Fruit fly (Drosophila melanogaster) whole organism, embryonic: ENCODE measurements around the gene CG18662.

Source experiments
- Atf-2 ChIP-seq: fragments of 200-800 bp; sonication (Bioruptor generic); optimal IDR thresholded peaks from 2 replicates; lab custom pipeline; 2016; ENCODE audit warnings: missing biosample characterization, missing genetic modification characterization
- Atf6 ChIP-seq: fragments of 200-800 bp; sonication (Bioruptor generic); IDR thresholded peaks from 2 replicates; pipeline ENCODE4 v1.3.6; 2022; ENCODE audit warnings: missing biosample characterization, missing genetic modification characterization
- Awh ChIP-seq: fragments of 200-800 bp; sonication (Bioruptor generic); IDR thresholded peaks from 2 replicates; pipeline ENCODE4, ENCODE4 v1.3.6; 2022; ENCODE audit warnings: missing biosample characterization, missing genetic modification characterization
- B-H1 ChIP-seq: fragments of 200-800 bp; sonication (Bioruptor generic); IDR thresholded peaks from 3 replicates; pipeline ENCODE4 v1.3.6; 2022; ENCODE audit warnings: missing biosample characterization, missing genetic modification characterization
- CG10209 ChIP-seq: fragments of 200-800 bp; sonication (Bioruptor generic); optimal IDR thresholded peaks from 3 replicates; lab custom pipeline; 2017; ENCODE audit warnings: missing biosample characterization, mild to moderate bottlenecking, missing genetic modification characterization, missing genetic modification reagents
- CG11696 ChIP-seq: fragments of 200-800 bp; sonication (Bioruptor generic); IDR thresholded peaks from 2 replicates; pipeline ENCODE4 v1.3.6; 2022; ENCODE audit warnings: missing biosample characterization, missing genetic modification characterization
- CG12155 ChIP-seq: fragments of 200-800 bp; sonication (Bioruptor generic); optimal IDR thresholded peaks from 3 replicates; lab custom pipeline; 2016; ENCODE audit warnings: missing biosample characterization, missing genetic modification characterization
- CG12236 ChIP-seq: fragments of 200-800 bp; sonication (Bioruptor generic); optimal IDR thresholded peaks from 2 replicates; lab custom pipeline; 2016; ENCODE audit warnings: missing biosample characterization, missing genetic modification characterization
- CG1602 ChIP-seq: fragments of 200-800 bp; sonication (Bioruptor generic); optimal IDR thresholded peaks from 3 replicates; lab custom pipeline; 2016; ENCODE audit warnings: missing biosample characterization, missing genetic modification characterization
- CG16863 ChIP-seq: fragments of 200-800 bp; sonication (Bioruptor generic); optimal IDR thresholded peaks from 3 replicates; lab custom pipeline; 2016; ENCODE audit warnings: missing biosample characterization, missing genetic modification characterization
- CG2116 ChIP-seq: fragments of 200-800 bp; sonication (Bioruptor generic); optimal IDR thresholded peaks from 3 replicates; lab custom pipeline; 2018; ENCODE audit warnings: missing biosample characterization, mild to moderate bottlenecking, missing genetic modification characterization
- CG2889 ChIP-seq: fragments of 200-800 bp; sonication (Bioruptor generic); IDR thresholded peaks from 3 replicates; pipeline ENCODE4 v1.3.6; 2022; ENCODE audit warnings: missing biosample characterization, missing genetic modification characterization
- CG3995 ChIP-seq: fragments of 200-800 bp; sonication (Bioruptor generic); optimal IDR thresholded peaks from 3 replicates; lab custom pipeline; 2016; ENCODE audit warnings: missing biosample characterization, missing genetic modification characterization
- CG4282 ChIP-seq: fragments of 200-800 bp; sonication (Bioruptor generic); optimal IDR thresholded peaks from 2 replicates; lab custom pipeline; 2016; ENCODE audit warnings: missing biosample characterization, missing genetic modification characterization
- CG9215 ChIP-seq: fragments of 200-800 bp; sonication (Bioruptor generic); IDR thresholded peaks from 2 replicates; pipeline ENCODE4 v1.3.6; 2022; ENCODE audit warnings: missing biosample characterization, missing genetic modification characterization
- CHES-1-like ChIP-seq: fragments of 200-800 bp; sonication (Bioruptor generic); optimal IDR thresholded peaks from 2 replicates; lab custom pipeline; 2016; ENCODE audit warnings: missing biosample characterization, missing genetic modification characterization
- Drgx ChIP-seq: fragments of 200-800 bp; sonication (Bioruptor generic); IDR thresholded peaks from 2 replicates; pipeline ENCODE4 v1.3.6; 2022; ENCODE audit warnings: missing biosample characterization, missing genetic modification characterization
- HHEX ChIP-seq: fragments of 200-800 bp; sonication (Bioruptor generic); optimal IDR thresholded peaks from 3 replicates; lab custom pipeline; 2017; ENCODE audit warnings: missing biosample characterization, mild to moderate bottlenecking, missing genetic modification characterization, missing genetic modification reagents
- HLH4C ChIP-seq: fragments of 200-800 bp; sonication (Bioruptor generic); IDR thresholded peaks from 3 replicates; pipeline ENCODE4 v1.3.6; 2022; ENCODE audit warnings: missing biosample characterization, missing genetic modification characterization; ENCODE audit not compliant: partially characterized antibody
- HLH54F ChIP-seq: fragments of 200-800 bp; sonication (Bioruptor generic); optimal IDR thresholded peaks from 3 replicates; lab custom pipeline; 2016; ENCODE audit warnings: missing biosample characterization, missing genetic modification characterization
- Hr78 ChIP-seq, 2 experiments: fragments of 200-800 bp in 1 of 2; fragments of >200 bp in 1 of 2; sonication (Bioruptor generic) in 1 of 2; optimal IDR thresholded peaks; 2 replicates each; lab custom pipeline; 2017 to 2019; ENCODE audit warnings: missing biosample characterization in 2 of 2, missing genetic modification characterization in 2 of 2, mild to moderate bottlenecking in 1 of 2, moderate library complexity in 1 of 2
- Hsf ChIP-seq: fragments of 200-800 bp; sonication (Bioruptor generic); optimal IDR thresholded peaks from 3 replicates; lab custom pipeline; 2016; ENCODE audit warnings: missing biosample characterization, missing genetic modification characterization
- Lim3 ChIP-seq: fragments of 200-800 bp; sonication (Bioruptor generic); IDR thresholded peaks from 2 replicates; pipeline ENCODE4 v1.3.6; 2022; ENCODE audit warnings: missing biosample characterization, missing genetic modification characterization
- Myb ChIP-seq: fragments of 200-800 bp; sonication (Bioruptor generic); optimal IDR thresholded peaks from 2 replicates; lab custom pipeline; 2016; ENCODE audit warnings: missing biosample characterization, missing genetic modification characterization
- NC2α ChIP-seq: fragments of 200-800 bp; sonication (Bioruptor generic); optimal IDR thresholded peaks from 2 replicates; lab custom pipeline; 2016; ENCODE audit warnings: missing biosample characterization, missing genetic modification characterization
- NFAT ChIP-seq: fragments of 200-800 bp; sonication (Bioruptor generic); IDR thresholded peaks from 2 replicates; pipeline ENCODE4 v1.3.6; 2022; ENCODE audit warnings: missing biosample characterization, missing genetic modification characterization
- Scr ChIP-seq: fragments of 200-800 bp; sonication (Bioruptor generic); IDR thresholded peaks from 2 replicates; pipeline ENCODE4 v1.3.6; 2022; ENCODE audit warnings: missing biosample characterization, missing genetic modification characterization; ENCODE audit not compliant: partially characterized antibody
- Spps ChIP-seq: fragments of 200-800 bp; sonication (Bioruptor generic); optimal IDR thresholded peaks from 2 replicates; lab custom pipeline; 2018; ENCODE audit warnings: missing biosample characterization, mild to moderate bottlenecking, missing genetic modification characterization
- br ChIP-seq: fragments of >200 bp; optimal IDR thresholded peaks from 2 replicates; lab custom pipeline; 2017
- btn ChIP-seq: fragments of 200-800 bp; sonication (Bioruptor generic); optimal IDR thresholded peaks from 2 replicates; lab custom pipeline; 2016; ENCODE audit warnings: missing biosample characterization, missing genetic modification characterization
- caup ChIP-seq: fragments of 200-800 bp; sonication (Bioruptor generic); optimal IDR thresholded peaks from 3 replicates; lab custom pipeline; 2017; ENCODE audit warnings: missing biosample characterization, mild to moderate bottlenecking, missing genetic modification characterization, moderate library complexity; ENCODE audit not compliant: severe bottlenecking
- cg ChIP-seq: fragments of 200-800 bp; sonication (Bioruptor generic); optimal IDR thresholded peaks from 3 replicates; lab custom pipeline; 2019; ENCODE audit warnings: missing biosample characterization, mild to moderate bottlenecking, missing genetic modification characterization, moderate library complexity
- chinmo ChIP-seq: fragments of 200-800 bp; sonication (Bioruptor generic); IDR thresholded peaks from 4 replicates; pipeline ENCODE4 v1.3.6; 2022; ENCODE audit warnings: missing biosample characterization, missing genetic modification characterization; ENCODE audit not compliant: partially characterized antibody
- dimm ChIP-seq: fragments of 200-800 bp; sonication (Bioruptor generic); IDR thresholded peaks from 2 replicates; pipeline ENCODE4 v1.3.6; 2022; ENCODE audit warnings: missing biosample characterization, missing genetic modification characterization
- gcm2 ChIP-seq: fragments of 200-800 bp; sonication (Bioruptor generic); optimal IDR thresholded peaks from 2 replicates; lab custom pipeline; 2016; ENCODE audit warnings: missing biosample characterization, missing genetic modification characterization
- grn ChIP-seq: fragments of 200-800 bp; sonication (Bioruptor generic); optimal IDR thresholded peaks from 3 replicates; lab custom pipeline; 2017; ENCODE audit warnings: missing biosample characterization, missing genetic modification characterization
- ham ChIP-seq: fragments of 200-800 bp; sonication (Bioruptor generic); IDR thresholded peaks from 2 replicates; pipeline ENCODE4 v1.3.6; 2022; ENCODE audit warnings: missing biosample characterization, missing genetic modification characterization
- kah ChIP-seq: fragments of 200-800 bp; sonication (Bioruptor generic); optimal IDR thresholded peaks from 2 replicates; lab custom pipeline; 2018; ENCODE audit warnings: missing biosample characterization, mild to moderate bottlenecking, missing genetic modification characterization
- ken ChIP-seq: fragments of 200-800 bp; sonication (Bioruptor generic); IDR thresholded peaks from 3 replicates; pipeline ENCODE4 v1.3.6; 2022; ENCODE audit warnings: missing biosample characterization, missing genetic modification characterization
- knrl ChIP-seq: fragments of 200-800 bp; sonication (Bioruptor generic); IDR thresholded peaks from 3 replicates; pipeline ENCODE4 v1.3.6; 2022; ENCODE audit warnings: missing biosample characterization, missing genetic modification characterization; ENCODE audit not compliant: partially characterized antibody
- lab ChIP-seq: fragments of 200-800 bp; sonication (Bioruptor generic); optimal IDR thresholded peaks from 3 replicates; lab custom pipeline; 2017; ENCODE audit warnings: missing biosample characterization, missing genetic modification characterization, mild to moderate bottlenecking, moderate library complexity, missing genetic modification reagents
- mld ChIP-seq: fragments of 200-800 bp; sonication (Bioruptor generic); IDR thresholded peaks from 3 replicates; pipeline ENCODE4 v1.3.6; 2022; ENCODE audit warnings: missing biosample characterization, missing genetic modification characterization; ENCODE audit not compliant: partially characterized antibody
- psq ChIP-seq: fragments of 200-800 bp; sonication (Bioruptor generic); optimal IDR thresholded peaks from 2 replicates; lab custom pipeline; 2017; ENCODE audit warnings: missing biosample characterization, missing genetic modification characterization
- ranshi ChIP-seq: fragments of 200-800 bp; sonication (Bioruptor generic); IDR thresholded peaks from 2 replicates; pipeline ENCODE4 v1.3.6; 2022; ENCODE audit warnings: missing biosample characterization, missing genetic modification characterization
- sd ChIP-seq: fragments of 200-800 bp; sonication (Bioruptor generic); optimal IDR thresholded peaks from 3 replicates; lab custom pipeline; 2018; ENCODE audit warnings: missing biosample characterization, mild to moderate bottlenecking, missing genetic modification characterization, moderate library complexity
- unpg ChIP-seq: fragments of 200-800 bp; sonication (Bioruptor generic); optimal IDR thresholded peaks from 3 replicates; lab custom pipeline; 2018; ENCODE audit warnings: missing biosample characterization, mild to moderate bottlenecking, missing genetic modification characterization, moderate library complexity
- wdn ChIP-seq: fragments of 200-800 bp; sonication (Bioruptor generic); IDR thresholded peaks from 2 replicates; pipeline ENCODE4 v1.3.6; 2022; ENCODE audit warnings: missing biosample characterization, missing genetic modification characterization
- zen ChIP-seq: fragments of 200-800 bp; sonication (Bioruptor generic); optimal IDR thresholded peaks from 3 replicates; lab custom pipeline; 2018; ENCODE audit warnings: missing biosample characterization, mild to moderate bottlenecking, missing genetic modification characterization, moderate library complexity
- zf30C ChIP-seq: fragments of 200-800 bp; sonication (Bioruptor generic); optimal IDR thresholded peaks from 3 replicates; lab custom pipeline; 2018; ENCODE audit warnings: missing biosample characterization, mild to moderate bottlenecking, missing genetic modification characterization

CG18662 gene

dm6 chr2L:8952194-8953037 lies 28.0 kb upstream of the CG18662 start:
- TF ChIP-seq CG2116 (no peak), zf30C (GFP tag; lab: Kevin White, UChicago) (no peak), grn (GFP tag; lab: Kevin White, UChicago) (peak; percentile 51), zen (tag; lab: Kevin White, UChicago) (peak; percentile 37), wdn (GFP tag; lab: Robert Waterston, UW) (0 out of 2 replicates have a peak, but pooled peaks have one; percentile 22), dimm (GFP tag; lab: Robert Waterston, UW) (no peak), psq (no peak), CG2889 (GFP tag; lab: Robert Waterston, UW) (no peak), kah (GFP tag; lab: Kevin White, UChicago) (no peak), HHEX (GFP tag; lab: Kevin White, UChicago) (peak; percentile 52), sd (tag; lab: Kevin White, UChicago) (peak; percentile 32), ranshi (GFP tag; lab: Robert Waterston, UW) (no peak; the same call in 1 of the 2 replicates), Hsf (GFP tag; lab: Kevin White, UChicago) (peak; percentile 28), ken (GFP tag; lab: Robert Waterston, UW) (no peak), CG3995 (peak; percentile 10), btn (no peak), CHES-1-like (peak; percentile 17), Atf6 (peak; percentile 66), CG9215 (GFP tag; lab: Robert Waterston, UW) (no peak; the same call in 1 of the 2 replicates), knrl (no peak; the same call in 2 of the 3 replicates), Scr (GFP tag; lab: Robert Waterston, UW) (peak; percentile 51; the same call in 1 of the 2 replicates), CG1602 (GFP tag; lab: Kevin White, UChicago) (peak; percentile 4), CG4282 (GFP tag; lab: Kevin White, UChicago) (peak; percentile 10), Hr78 (GFP tag; optimal IDR thresholded peaks at IDR 0.05; lab: Kevin White, UChicago) (no peak), Drgx (peak; percentile 77), caup (GFP tag; lab: Kevin White, UChicago) (peak; percentile 38), Lim3 (GFP tag; lab: Robert Waterston, UW) (no peak), CG12236 (GFP tag; lab: Kevin White, UChicago) (no peak), B-H1 (GFP tag; lab: Robert Waterston, UW) (peak; percentile 33; the same call in 1 of the 3 replicates), Atf-2 (GFP tag; lab: Kevin White, UChicago) (no peak), HLH4C (GFP tag; lab: Robert Waterston, UW) (no peak; the same call in 2 of the 3 replicates), chinmo (GFP tag; lab: Robert Waterston, UW) (no peak), br (lab: Kevin White, UChicago) (no peak), HLH54F (GFP tag; lab: Kevin White, UChicago) (peak; percentile 49), CG12155 (GFP tag; lab: Kevin White, UChicago) (peak; percentile 42), Myb (GFP tag; lab: Kevin White, UChicago) (peak; percentile 91), ham (GFP tag; lab: Robert Waterston, UW) (no peak), NC2α (GFP tag; lab: Kevin White, UChicago) (peak; percentile 7), Awh (GFP tag; lab: Robert Waterston, UW) (no peak), lab (GFP tag; lab: Kevin White, UChicago) (peak; percentile 88), unpg (GFP tag; lab: Kevin White, UChicago) (peak; percentile 42), Spps (tag; lab: Kevin White, UChicago) (no peak), CG16863 (GFP tag; lab: Kevin White, UChicago) (peak; percentile 6), CG11696 (GFP tag; lab: Robert Waterston, UW) (no peak), cg (GFP tag; lab: Kevin White, UChicago) (no peak), gcm2 (GFP tag; lab: Kevin White, UChicago) (peak; percentile 11), mld (no peak), CG10209 (GFP tag; lab: Kevin White, UChicago) (peak; percentile 14), NFAT (GFP tag; lab: Robert Waterston, UW) (no peak; the same call in 1 of the 2 replicates)
